Worm (Caenorhabditis elegans): ENCODE measurements around the gene srx-120.

DNA sequence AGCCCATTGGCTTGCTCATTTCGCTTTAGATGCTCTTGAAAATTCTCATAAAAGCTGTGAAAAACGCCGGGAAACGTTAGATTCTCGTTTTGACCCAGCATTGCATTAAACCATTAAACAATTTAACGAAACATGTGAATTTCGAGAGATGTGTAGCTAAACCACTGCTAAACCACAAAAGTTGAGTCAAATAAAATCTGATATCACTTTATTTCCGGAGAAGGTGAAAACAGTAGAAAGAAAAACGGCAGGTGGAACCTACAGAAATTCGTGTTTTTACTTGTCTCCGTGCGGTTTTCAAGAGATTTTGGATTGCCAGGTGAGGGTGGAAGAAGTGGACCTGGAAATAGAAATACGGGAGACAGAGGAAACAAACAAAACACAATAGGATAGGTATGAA is 13.5 kb downstream of the srx-120 start, which contains the start of gene F49C5.9:
- no peak for TF ChIP-seq aly-2 (tag; optimal IDR thresholded peaks at IDR 0.05)
- TF ChIP-seq lin-15B (tag; optimal IDR thresholded peaks at IDR 0.05), result no peak
- no peak for TF ChIP-seq sea-2 (GFP tag; optimal IDR thresholded peaks at IDR 0.05)
- no peak for TF ChIP-seq ama-1 (optimal IDR thresholded peaks at IDR 0.05)
- no peak for TF ChIP-seq R02D3.7 (tag; optimal IDR thresholded peaks at IDR 0.05)
